Worm (Caenorhabditis elegans) whole organism, early embryonic: ENCODE data around the gene C35B1.7.

ENCODE experiments used
- B0310.2 ChIP-seq: sonication (generic microtip); optimal IDR thresholded peaks from 2 replicates; lab custom pipeline; 2016; ENCODE audit warnings: mild to moderate bottlenecking, missing genetic modification characterization, missing compliant biosample characterization
- F13C5.2 ChIP-seq: sonication (generic microtip); optimal IDR thresholded peaks from 2 replicates; lab custom pipeline; 2017; ENCODE audit warnings: mild to moderate bottlenecking, missing genetic modification characterization, inconsistent platforms, missing compliant biosample characterization
- ama-1 ChIP-seq: fragments of 150-350 bp; optimal IDR thresholded peaks from 2 replicates; lab custom pipeline; 2014
- ceh-13 ChIP-seq: fragments of 200-800 bp; sonication (Bioruptor generic); optimal IDR thresholded peaks from 2 replicates; lab custom pipeline; 2018; ENCODE audit warnings: mild to moderate bottlenecking, missing genetic modification characterization, missing compliant biosample characterization
- ceh-36 ChIP-seq: sonication (generic microtip); optimal IDR thresholded peaks from 2 replicates; lab custom pipeline; 2016; ENCODE audit warnings: missing genetic modification characterization, inconsistent platforms, missing compliant biosample characterization
- ets-7 ChIP-seq: sonication (generic microtip); optimal IDR thresholded peaks from 2 replicates; lab custom pipeline; 2016; ENCODE audit warnings: missing genotype, missing genetic modification characterization, missing compliant biosample characterization
- hmbx-1 ChIP-seq: sonication (generic microtip); optimal IDR thresholded peaks from 2 replicates; lab custom pipeline; 2016; ENCODE audit warnings: mild to moderate bottlenecking, missing genetic modification characterization, missing compliant biosample characterization

DNA sequence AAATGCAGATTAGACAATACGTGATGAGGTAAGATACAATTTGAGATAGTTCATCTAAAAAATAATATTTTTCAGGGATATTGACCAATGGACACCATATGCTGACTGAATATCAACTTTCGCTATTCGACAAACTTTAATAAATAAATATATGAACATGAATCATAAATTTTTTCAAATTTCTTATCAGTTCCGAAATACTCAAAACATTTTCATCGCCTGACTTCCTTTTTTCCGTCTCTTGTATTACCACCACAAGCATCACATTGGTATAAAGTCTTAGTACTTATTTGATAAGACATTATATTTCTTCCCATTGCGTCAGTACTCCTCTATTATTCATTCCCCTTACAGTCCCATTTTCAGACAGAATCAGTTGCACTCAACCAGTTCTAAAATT, 43.3 kb downstream of the C35B1.7 start, which contains the start of the genes K08D10.10 and R07C12.1:
- TF ChIP-seq F13C5.2 (tag; lab: Kevin White, UChicago): no peak
- TF ChIP-seq ets-7 (tag; lab: Kevin White, UChicago): no peak
- no peak for TF ChIP-seq ceh-36 (tag; lab: Kevin White, UChicago)
- TF ChIP-seq ceh-13 (GFP tag; lab: Kevin White, UChicago): no peak
- TF ChIP-seq B0310.2: no peak
- no peak for TF ChIP-seq hmbx-1 (tag; lab: Kevin White, UChicago)
- TF ChIP-seq ama-1: no peak
